Fruit fly (Drosophila melanogaster) whole organism, embryonic: ENCODE measurements around the gene CG33181.

Experiments used
- Abd-B ChIP-seq: fragments of 200-800 bp; sonication (Bioruptor generic); optimal IDR thresholded peaks from 2 replicates; lab custom pipeline; 2018; ENCODE audit warnings: missing biosample characterization, mild to moderate bottlenecking, missing genetic modification characterization, moderate library complexity
- Asciz ChIP-seq: fragments of 200-800 bp; sonication (Bioruptor generic); optimal IDR thresholded peaks from 2 replicates; lab custom pipeline; 2017; ENCODE audit warnings: missing biosample characterization, mild to moderate bottlenecking, missing genetic modification characterization, missing genetic modification reagents
- B-H1 ChIP-seq: fragments of 200-800 bp; sonication (Bioruptor generic); IDR thresholded peaks from 3 replicates; pipeline ENCODE4 v1.3.6; 2022; ENCODE audit warnings: missing biosample characterization, missing genetic modification characterization
- B-H2 ChIP-seq: fragments of 200-800 bp; sonication (Bioruptor generic); optimal IDR thresholded peaks from 2 replicates; lab custom pipeline; 2018; ENCODE audit warnings: missing biosample characterization, mild to moderate bottlenecking, missing genetic modification characterization
- Blimp-1 ChIP-seq: fragments of 200-800 bp; sonication (Bioruptor generic); optimal IDR thresholded peaks from 3 replicates; lab custom pipeline; 2018; ENCODE audit warnings: missing biosample characterization, missing genetic modification characterization, mild to moderate bottlenecking, moderate library complexity, missing genetic modification reagents
- CG10366 ChIP-seq: fragments of 200-800 bp; sonication (Bioruptor generic); IDR thresholded peaks from 2 replicates; pipeline ENCODE4 v1.3.6; 2022; ENCODE audit warnings: missing biosample characterization, missing genetic modification characterization
- CG15514 ChIP-seq: fragments of 200-800 bp; sonication (Bioruptor generic); optimal IDR thresholded peaks from 3 replicates; lab custom pipeline; 2017; ENCODE audit warnings: missing biosample characterization, missing genetic modification characterization, mild to moderate bottlenecking, moderate library complexity, missing genetic modification reagents
- CG15601 ChIP-seq: fragments of 200-800 bp; sonication (Bioruptor generic); optimal IDR thresholded peaks from 3 replicates; lab custom pipeline; 2019; ENCODE audit warnings: missing biosample characterization, mild to moderate bottlenecking, missing genetic modification characterization, moderate library complexity
- CG17328 ChIP-seq: fragments of 200-800 bp; sonication (Bioruptor generic); IDR thresholded peaks from 2 replicates; pipeline ENCODE4 v1.3.6; 2022; ENCODE audit warnings: missing biosample characterization, missing genetic modification characterization
- CG17359 ChIP-seq: fragments of 200-800 bp; sonication (Bioruptor generic); optimal IDR thresholded peaks from 3 replicates; lab custom pipeline; 2018; ENCODE audit warnings: missing biosample characterization, mild to moderate bottlenecking, missing genetic modification characterization, moderate library complexity
- CG17568 ChIP-seq: fragments of 200-800 bp; sonication (Bioruptor generic); optimal IDR thresholded peaks from 2 replicates; lab custom pipeline; 2018; ENCODE audit warnings: missing biosample characterization, mild to moderate bottlenecking, missing genetic modification characterization, moderate library complexity
- CG2199 ChIP-seq: fragments of 200-800 bp; sonication (Bioruptor generic); IDR thresholded peaks from 3 replicates; pipeline ENCODE4 v1.3.6; 2022; ENCODE audit warnings: missing biosample characterization, missing genetic modification characterization
- CG33213 ChIP-seq: fragments of 200-800 bp; sonication (Bioruptor generic); optimal IDR thresholded peaks from 3 replicates; lab custom pipeline; 2016; ENCODE audit warnings: missing biosample characterization, missing genetic modification characterization
- CG4820 ChIP-seq: fragments of 200-800 bp; sonication (Bioruptor generic); optimal IDR thresholded peaks from 3 replicates; lab custom pipeline; 2016; ENCODE audit warnings: missing biosample characterization, missing genetic modification characterization
- CG5245 ChIP-seq: fragments of 200-800 bp; sonication (Bioruptor generic); optimal IDR thresholded peaks from 3 replicates; lab custom pipeline; 2016; ENCODE audit warnings: missing biosample characterization, missing genetic modification characterization
- CG7839 ChIP-seq: fragments of 200-800 bp; sonication (Bioruptor generic); optimal IDR thresholded peaks from 3 replicates; lab custom pipeline; 2018; ENCODE audit warnings: missing biosample characterization, mild to moderate bottlenecking, missing genetic modification characterization, moderate library complexity
- CG7928 ChIP-seq: fragments of 200-800 bp; sonication (Bioruptor generic); optimal IDR thresholded peaks from 2 replicates; lab custom pipeline; 2017; ENCODE audit warnings: missing biosample characterization, mild to moderate bottlenecking, missing genetic modification characterization
- CG8281 ChIP-seq: fragments of 200-800 bp; sonication (Bioruptor generic); optimal IDR thresholded peaks from 2 replicates; lab custom pipeline; 2018; ENCODE audit warnings: missing biosample characterization, mild to moderate bottlenecking, missing genetic modification characterization, moderate library complexity
- CG8290 ChIP-seq, 3 experiments: fragments of 200-800 bp; sonication (Bioruptor generic); optimal IDR thresholded peaks; 2 replicates each; lab custom pipeline; 2016 to 2019; ENCODE audit warnings: missing biosample characterization in 3 of 3, missing genetic modification characterization in 3 of 3, mild to moderate bottlenecking in 2 of 3, moderate library complexity in 1 of 3
- D19A ChIP-seq: fragments of 200-800 bp; optimal IDR thresholded peaks from 3 replicates; lab custom pipeline; 2019; ENCODE audit warnings: missing biosample characterization, mild to moderate bottlenecking, missing genetic modification characterization, moderate library complexity
- Dek ChIP-seq: fragments of 200-800 bp; sonication (Bioruptor generic); optimal IDR thresholded peaks from 3 replicates; lab custom pipeline; 2019; ENCODE audit warnings: missing biosample characterization, mild to moderate bottlenecking, missing genetic modification characterization, moderate library complexity
- Dref ChIP-seq: fragments of 200-800 bp; sonication (Bioruptor generic); IDR thresholded peaks from 2 replicates; pipeline ENCODE4 v1.3.6; 2022; ENCODE audit warnings: missing biosample characterization, missing genetic modification characterization
- E2f1 ChIP-seq: fragments of 200-800 bp; sonication (Bioruptor generic); IDR thresholded peaks from 2 replicates; pipeline ENCODE4 v1.3.6; 2022; ENCODE audit warnings: missing biosample characterization, missing genetic modification characterization
- Fer2 ChIP-seq: fragments of 200-800 bp; sonication (Bioruptor generic); optimal IDR thresholded peaks from 2 replicates; lab custom pipeline; 2018; ENCODE audit warnings: missing biosample characterization, mild to moderate bottlenecking, missing genetic modification characterization, moderate library complexity
- Fer3 ChIP-seq: fragments of 200-800 bp; sonication (Bioruptor generic); optimal IDR thresholded peaks from 2 replicates; lab custom pipeline; 2018; ENCODE audit warnings: missing biosample characterization, mild to moderate bottlenecking, missing genetic modification characterization, moderate library complexity
- HHEX ChIP-seq: fragments of 200-800 bp; sonication (Bioruptor generic); optimal IDR thresholded peaks from 3 replicates; lab custom pipeline; 2017; ENCODE audit warnings: missing biosample characterization, mild to moderate bottlenecking, missing genetic modification characterization, missing genetic modification reagents
- Hmr ChIP-seq: fragments of 200-800 bp; sonication (Bioruptor generic); optimal IDR thresholded peaks from 3 replicates; lab custom pipeline; 2017; ENCODE audit warnings: mild to moderate bottlenecking, missing biosample characterization, missing genetic modification reagents, missing genetic modification characterization
- Mrtf ChIP-seq: fragments of 200-800 bp; sonication (Bioruptor generic); IDR thresholded peaks from 3 replicates; pipeline ENCODE4 v1.3.6; 2022; ENCODE audit warnings: missing biosample characterization, missing genetic modification characterization
- Myb ChIP-seq: fragments of 200-800 bp; sonication (Bioruptor generic); optimal IDR thresholded peaks from 2 replicates; lab custom pipeline; 2016; ENCODE audit warnings: missing biosample characterization, missing genetic modification characterization
- NC2β ChIP-seq: fragments of 200-800 bp; sonication (Bioruptor generic); optimal IDR thresholded peaks from 2 replicates; lab custom pipeline; 2016; ENCODE audit warnings: missing biosample characterization, missing genetic modification characterization
- NfI ChIP-seq: fragments of 200-800 bp; sonication (Bioruptor generic); optimal IDR thresholded peaks from 3 replicates; lab custom pipeline; 2018; ENCODE audit warnings: missing biosample characterization, mild to moderate bottlenecking, missing genetic modification characterization, moderate library complexity
- Pdp1 ChIP-seq, 2 experiments: fragments of 200-800 bp; sonication (Bioruptor generic); optimal IDR thresholded peaks; 3 replicates each; lab custom pipeline; 2016; ENCODE audit warnings: missing biosample characterization in 2 of 2, missing genetic modification characterization in 2 of 2, mild to moderate bottlenecking in 1 of 2, moderate library complexity in 1 of 2
- Sry-δ ChIP-seq: fragments of 200-800 bp; sonication (Bioruptor generic); optimal IDR thresholded peaks from 2 replicates; lab custom pipeline; 2016; ENCODE audit warnings: missing biosample characterization, missing genetic modification characterization
- ab ChIP-seq: fragments of 200-800 bp; sonication (Bioruptor generic); optimal IDR thresholded peaks from 2 replicates; lab custom pipeline; 2016; ENCODE audit warnings: missing biosample characterization, missing genetic modification characterization
- bowl ChIP-seq: fragments of 200-800 bp; sonication (Bioruptor generic); IDR thresholded peaks from 2 replicates; pipeline ENCODE4 v1.3.6; 2022; ENCODE audit warnings: missing biosample characterization, missing genetic modification characterization
- chinmo ChIP-seq: fragments of 200-800 bp; sonication (Bioruptor generic); IDR thresholded peaks from 4 replicates; pipeline ENCODE4 v1.3.6; 2022; ENCODE audit warnings: missing biosample characterization, missing genetic modification characterization; ENCODE audit not compliant: partially characterized antibody
- dimm ChIP-seq: fragments of 200-800 bp; sonication (Bioruptor generic); IDR thresholded peaks from 2 replicates; pipeline ENCODE4 v1.3.6; 2022; ENCODE audit warnings: missing biosample characterization, missing genetic modification characterization
- eve ChIP-seq, 2 experiments: fragments of >200 bp; optimal IDR thresholded peaks; 2 replicates each; lab custom pipeline; 2017; ENCODE audit warnings: missing biosample characterization in 2 of 2, missing genetic modification characterization in 2 of 2
- fd3F ChIP-seq: fragments of 200-800 bp; sonication (Bioruptor generic); optimal IDR thresholded peaks from 2 replicates; lab custom pipeline; 2018; ENCODE audit warnings: missing biosample characterization, mild to moderate bottlenecking, missing genetic modification characterization, moderate library complexity
- gce ChIP-seq: fragments of 200-800 bp; sonication (Bioruptor generic); IDR thresholded peaks from 3 replicates; pipeline ENCODE4 v1.3.6; 2022; ENCODE audit warnings: missing biosample characterization, missing genetic modification characterization
- hkb ChIP-seq, 2 experiments: fragments of 200-800 bp in 1 of 2; fragments of >200 bp in 1 of 2; sonication (Bioruptor generic) in 1 of 2; IDR thresholded peaks in 1 of 2; optimal IDR thresholded peaks in 1 of 2; 2 replicates each; pipeline versions ENCODE4 v1.3.6 to Lab custom; 2017 to 2022; ENCODE audit warnings: missing biosample characterization in 1 of 2, missing genetic modification characterization in 1 of 2
- knrl ChIP-seq: fragments of 200-800 bp; sonication (Bioruptor generic); IDR thresholded peaks from 3 replicates; pipeline ENCODE4 v1.3.6; 2022; ENCODE audit warnings: missing biosample characterization, missing genetic modification characterization; ENCODE audit not compliant: partially characterized antibody
- sens ChIP-seq: fragments of 200-800 bp; sonication (Bioruptor generic); peaks from one replicate; lab custom pipeline; 2016; ENCODE audit warnings: missing biosample characterization, missing genetic modification characterization
- slou ChIP-seq: fragments of 200-800 bp; sonication (Bioruptor generic); optimal IDR thresholded peaks from 3 replicates; lab custom pipeline; 2016; ENCODE audit warnings: missing biosample characterization, missing genetic modification characterization
- sob ChIP-seq: fragments of 200-800 bp; sonication (Bioruptor generic); IDR thresholded peaks from 2 replicates; pipeline ENCODE4 v1.3.6; 2022; ENCODE audit warnings: missing biosample characterization, missing genetic modification characterization
- tap ChIP-seq: fragments of 200-800 bp; optimal IDR thresholded peaks from 3 replicates; lab custom pipeline; 2019; ENCODE audit warnings: missing biosample characterization, mild to moderate bottlenecking, missing genetic modification characterization, moderate library complexity
- tin ChIP-seq: fragments of 200-800 bp; sonication (Bioruptor generic); optimal IDR thresholded peaks from 3 replicates; lab custom pipeline; 2016; ENCODE audit warnings: missing biosample characterization, missing genetic modification characterization
- tio ChIP-seq: fragments of 200-800 bp; sonication (Bioruptor generic); optimal IDR thresholded peaks from 2 replicates; lab custom pipeline; 2017; ENCODE audit warnings: missing biosample characterization, missing genetic modification characterization, inconsistent platforms
- toy ChIP-seq: fragments of 200-800 bp; sonication (Bioruptor generic); IDR thresholded peaks from 2 replicates; pipeline ENCODE4 v1.3.6; 2022; ENCODE audit warnings: missing biosample characterization, missing genetic modification characterization
- wdn ChIP-seq: fragments of 200-800 bp; sonication (Bioruptor generic); IDR thresholded peaks from 2 replicates; pipeline ENCODE4 v1.3.6; 2022; ENCODE audit warnings: missing biosample characterization, missing genetic modification characterization

CG33181 gene

DNA sequence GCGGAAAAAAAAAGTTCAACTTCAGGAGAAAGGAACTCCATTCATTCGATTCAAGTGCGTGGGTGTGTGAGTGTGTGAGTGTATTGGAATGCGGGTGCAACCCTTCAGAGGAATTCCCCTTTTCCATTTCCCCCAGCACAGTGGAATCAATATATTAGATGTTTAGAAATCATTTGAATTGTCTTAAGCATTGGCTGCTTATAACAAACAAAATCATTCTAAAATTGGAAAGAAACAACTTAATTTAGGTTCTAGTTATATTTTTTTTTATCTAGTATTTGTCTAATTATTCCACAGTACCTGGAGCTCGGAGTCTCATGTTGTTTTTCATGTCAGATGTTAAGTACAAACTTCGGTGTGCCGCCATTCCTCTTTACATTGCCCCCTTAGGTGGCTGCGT lies 49.8 kb downstream of the CG33181 start (continued):
- no peak for TF ChIP-seq hkb (optimal IDR thresholded peaks at IDR 0.05; lab: Kevin White, UChicago)
- TF ChIP-seq hkb (GFP tag; IDR thresholded peaks at IDR 0.05; lab: Robert Waterston, UW): peak; percentile 57; the same call in 1 of the 2 replicates
- no peak for TF ChIP-seq CG8281 (tag; lab: Kevin White, UChicago)
- peak; percentile 11 for TF ChIP-seq D19A (tag; lab: Kevin White, UChicago)
- no peak for TF ChIP-seq CG5245 (GFP tag; lab: Kevin White, UChicago)
- TF ChIP-seq Hmr (GFP tag; lab: Kevin White, UChicago): peak; percentile 8
- TF ChIP-seq fd3F (GFP tag; lab: Kevin White, UChicago): no peak
- TF ChIP-seq sob (GFP tag; lab: Robert Waterston, UW): peak; percentile 36; the same call in 1 of the 2 replicates
- TF ChIP-seq CG15514 (GFP tag; lab: Kevin White, UChicago): peak; percentile 1
- TF ChIP-seq HHEX (GFP tag; lab: Kevin White, UChicago): no peak
- peak; percentile 38; the same call in 1 of the 2 replicates for TF ChIP-seq CG17328 (GFP tag; lab: Robert Waterston, UW)
- no peak for TF ChIP-seq Sry-δ
- TF ChIP-seq tap (tag; lab: Kevin White, UChicago): peak; percentile 5
- TF ChIP-seq slou (GFP tag; lab: Kevin White, UChicago): no peak
- TF ChIP-seq eve (GFP tag; optimal IDR thresholded peaks at IDR 0.05; lab: Kevin White, UChicago): no peak
- TF ChIP-seq chinmo (GFP tag; lab: Robert Waterston, UW): no peak
- TF ChIP-seq CG17568 (GFP tag; lab: Kevin White, UChicago): no peak
- TF ChIP-seq NC2β (GFP tag; lab: Kevin White, UChicago): no peak
- no peak for TF ChIP-seq tio
- no peak for TF ChIP-seq tin (GFP tag; lab: Kevin White, UChicago)
- no peak for TF ChIP-seq Fer3
- no peak for TF ChIP-seq wdn
- TF ChIP-seq Asciz (GFP tag; lab: Kevin White, UChicago): no peak
- TF ChIP-seq Dek (tag; lab: Kevin White, UChicago): no peak
- no peak for TF ChIP-seq CG33213 (GFP tag; lab: Kevin White, UChicago)
- TF ChIP-seq Mrtf (GFP tag; lab: Robert Waterston, UW): no peak
- TF ChIP-seq dimm (GFP tag; lab: Robert Waterston, UW): no peak
- TF ChIP-seq toy (GFP tag; lab: Robert Waterston, UW): no peak
- TF ChIP-seq Dref: no peak
- peak; percentile 15; the same call in 1 of the 2 replicates for TF ChIP-seq CG10366 (GFP tag; lab: Robert Waterston, UW)
- TF ChIP-seq Myb (GFP tag; lab: Kevin White, UChicago): no peak
- no peak for TF ChIP-seq Fer2 (tag; lab: Kevin White, UChicago)
- no peak for TF ChIP-seq bowl (GFP tag; lab: Robert Waterston, UW)
- no peak for TF ChIP-seq CG4820 (GFP tag; lab: Kevin White, UChicago)
- TF ChIP-seq ab (GFP tag; lab: Kevin White, UChicago): no peak
- peak; percentile 62 for TF ChIP-seq CG7839 (tag; lab: Kevin White, UChicago)
- TF ChIP-seq B-H2 (GFP tag; lab: Kevin White, UChicago): no peak
- no peak for TF ChIP-seq CG2199 (GFP tag; lab: Robert Waterston, UW)
- TF ChIP-seq gce (GFP tag; lab: Robert Waterston, UW): no peak
- TF ChIP-seq Pdp1 (GFP tag; optimal IDR thresholded peaks at IDR 0.05; lab: Kevin White, UChicago): no peak
- no peak for TF ChIP-seq knrl
- peak; percentile 5 for TF ChIP-seq NfI (GFP tag; lab: Kevin White, UChicago)
- TF ChIP-seq Abd-B (GFP tag; lab: Kevin White, UChicago): no peak
- peak; percentile 45 for TF ChIP-seq sens (GFP tag; lab: Kevin White, UChicago)
- no peak for TF ChIP-seq CG7928 (GFP tag; lab: Kevin White, UChicago)
- peak; percentile 23 for TF ChIP-seq Blimp-1 (GFP tag; lab: Kevin White, UChicago)
- TF ChIP-seq E2f1 (GFP tag; lab: Robert Waterston, UW): no peak
- TF ChIP-seq CG17359 (tag; lab: Kevin White, UChicago): peak; percentile 47
- TF ChIP-seq B-H1: no peak
- TF ChIP-seq CG8290 (GFP tag; optimal IDR thresholded peaks at IDR 0.05; lab: Kevin White, UChicago): no peak
- TF ChIP-seq CG8290 (tag; optimal IDR thresholded peaks at IDR 0.05; lab: Kevin White, UChicago): no peak
- no peak for TF ChIP-seq CG15601 (tag; lab: Kevin White, UChicago)
